Fruit fly (Drosophila melanogaster): ENCODE data around the gene Yod1.

Gene Yod1

DNA sequence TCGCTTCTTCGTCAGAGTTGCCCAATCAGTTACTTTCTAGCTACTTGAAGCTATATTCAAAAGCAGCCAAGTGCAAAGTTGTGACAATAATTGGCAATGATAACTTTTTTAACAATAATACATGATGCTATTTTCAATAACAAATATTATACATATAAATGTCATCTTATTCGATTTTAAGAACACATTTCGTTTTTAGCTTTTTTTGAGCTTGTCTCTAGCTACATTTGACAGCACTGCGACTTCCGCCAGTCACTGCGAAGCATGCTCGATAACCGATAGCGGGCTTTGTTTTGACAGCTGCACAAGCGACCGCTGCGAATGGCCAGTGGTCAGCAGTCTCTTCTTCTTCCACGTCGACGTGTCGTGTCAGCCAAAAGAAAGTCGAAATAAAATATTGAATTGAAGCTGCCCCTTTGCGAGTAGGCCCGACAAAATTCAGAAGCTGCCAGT is 18.7 kb downstream of the Yod1 start, which contains the start of the genes Gen and Srp54k:
Gene Gen, minus strand, starts transcription at position 23 of the 453 bp plus-strand sequence.
Gene Srp54k, plus strand, starts transcription at position 325 of the 453 bp plus-strand sequence.
- TF ChIP-seq achi (GFP tag; optimal IDR thresholded peaks at IDR 0.05): peak; percentile 100
- 0 out of 2 replicates have a peak, but pooled peaks have one; percentile 20 for TF ChIP-seq Gug (GFP tag; IDR thresholded peaks at IDR 0.05)
- TF ChIP-seq CG6854 (GFP tag; optimal IDR thresholded peaks at IDR 0.05): peak; percentile 9
- no peak for TF ChIP-seq CG4318 (GFP tag; optimal IDR thresholded peaks at IDR 0.05)
- TF ChIP-seq salr (GFP tag; optimal IDR thresholded peaks at IDR 0.05): no peak
- no peak for TF ChIP-seq CG6808 (GFP tag; optimal IDR thresholded peaks at IDR 0.05)
- TF ChIP-seq dac (GFP tag; optimal IDR thresholded peaks at IDR 0.05): no peak
- TF ChIP-seq lz (GFP tag; optimal IDR thresholded peaks at IDR 0.05): peak; percentile 58
- TF ChIP-seq CG31627 (GFP tag; optimal IDR thresholded peaks at IDR 0.05): peak; percentile 41
- TF ChIP-seq eg (GFP tag; IDR thresholded peaks at IDR 0.05): no peak
- TF ChIP-seq esn (GFP tag; optimal IDR thresholded peaks at IDR 0.05): peak; percentile 54
- TF ChIP-seq CG6163 (GFP tag; IDR thresholded peaks at IDR 0.05): 0 out of 3 replicates have a peak, but pooled peaks have one; percentile 22
- TF ChIP-seq CG3032 (tag; optimal IDR thresholded peaks at IDR 0.05): peak; percentile 15

DNA sequence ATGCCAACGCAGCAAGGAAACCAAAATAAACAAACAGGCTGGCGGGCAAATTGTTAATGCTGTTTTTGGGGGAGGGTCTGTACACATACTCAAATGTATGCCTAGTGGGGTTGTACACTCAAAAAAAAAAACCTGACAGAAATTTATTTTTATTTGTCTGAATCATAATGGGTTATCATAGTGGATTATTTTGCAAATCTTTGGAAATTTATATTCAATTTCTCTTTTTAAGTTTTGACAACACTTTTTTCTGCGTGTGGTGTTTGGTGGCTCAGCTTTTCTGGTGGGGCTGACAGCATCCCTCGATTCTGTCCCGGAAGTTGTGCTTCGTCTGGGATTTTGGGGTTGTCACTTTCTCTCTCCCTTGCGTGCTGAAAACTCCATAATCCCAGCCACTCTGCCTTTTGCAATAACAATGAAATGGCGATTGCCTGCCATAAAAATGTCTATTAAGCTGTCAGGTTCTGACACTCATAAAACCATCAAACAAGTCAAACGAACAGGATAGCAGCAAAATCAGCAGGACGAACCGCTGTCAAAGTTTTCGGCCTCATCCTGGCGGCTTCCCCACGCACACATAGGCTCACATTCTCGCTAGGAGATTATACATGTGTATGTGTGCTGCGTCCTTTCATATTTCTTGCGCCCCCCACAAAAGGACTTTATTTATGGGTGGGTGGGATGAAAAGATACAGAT is 21.4 kb downstream of the Yod1 start:
- TF ChIP-seq Sox14 (GFP tag; optimal IDR thresholded peaks at IDR 0.05) (peak; percentile 49), CG8119 (GFP tag; IDR thresholded peaks at IDR 0.05) (peak; percentile 63; the same call in 2 of the 3 replicates), Sox15 (GFP tag; optimal IDR thresholded peaks at IDR 0.05) (peak; percentile 32), salr (GFP tag; optimal IDR thresholded peaks at IDR 0.05) (no peak), CG6792 (GFP tag; optimal IDR thresholded peaks at IDR 0.05) (peak; percentile 71), pdm3 (GFP tag; optimal IDR thresholded peaks at IDR 0.05) (no peak), CG16779 (tag; optimal IDR thresholded peaks at IDR 0.05) (no peak), vri (GFP tag; optimal IDR thresholded peaks at IDR 0.05) (no peak), Ets21C (GFP tag; optimal IDR thresholded peaks at IDR 0.05) (no peak), CG6163 (GFP tag; IDR thresholded peaks at IDR 0.05) (no peak; the same call in 1 of the 3 replicates), Blimp-1 (GFP tag; optimal IDR thresholded peaks at IDR 0.05) (no peak), CG6808 (GFP tag; optimal IDR thresholded peaks at IDR 0.05) (peak; percentile 51), CG4318 (GFP tag; optimal IDR thresholded peaks at IDR 0.05) (no peak), achi (GFP tag; optimal IDR thresholded peaks at IDR 0.05) (peak; percentile 65), Gug (GFP tag; IDR thresholded peaks at IDR 0.05) (no peak), CG32006 (GFP tag; optimal IDR thresholded peaks at IDR 0.05) (no peak), CG31627 (GFP tag; optimal IDR thresholded peaks at IDR 0.05) (no peak), OdsH (GFP tag; optimal IDR thresholded peaks at IDR 0.05) (no peak), topi (GFP tag; optimal IDR thresholded peaks at IDR 0.05) (no peak), Hr38 (GFP tag; optimal IDR thresholded peaks at IDR 0.05) (no peak), Hr39 (GFP tag; optimal IDR thresholded peaks at IDR 0.05) (no peak), CG8632 (GFP tag; optimal IDR thresholded peaks at IDR 0.05) (peak; percentile 56), Hr4 (GFP tag; optimal IDR thresholded peaks at IDR 0.05) (no peak), CG11294 (GFP tag; IDR thresholded peaks at IDR 0.05) (0 out of 2 replicates have a peak, but pooled peaks have one; percentile 29), CG8319 (GFP tag; optimal IDR thresholded peaks at IDR 0.05) (peak; percentile 32), dsx (GFP tag; optimal IDR thresholded peaks at IDR 0.05; ENCODE audit: poor library complexity, severe bottlenecking) (no peak), svp (GFP tag) (no peak), esn (GFP tag; optimal IDR thresholded peaks at IDR 0.05) (peak; percentile 76), Ets96B (tag; optimal IDR thresholded peaks at IDR 0.05) (peak; percentile 34), net (GFP tag; optimal IDR thresholded peaks at IDR 0.05) (no peak), ss (GFP tag; optimal IDR thresholded peaks at IDR 0.05) (peak in 1 of 2 experiments; percentile 54), CG11762 (GFP tag; optimal IDR thresholded peaks at IDR 0.05; ENCODE audit: insufficient read depth) (peak; percentile 12), CG6276 (GFP tag; optimal IDR thresholded peaks at IDR 0.05) (no peak), CG34406 (GFP tag; optimal IDR thresholded peaks at IDR 0.05) (no peak), CG1621 (tag; optimal IDR thresholded peaks at IDR 0.05) (no peak), Lpt (GFP tag; optimal IDR thresholded peaks at IDR 0.05) (peak; percentile 2), CG15336 (GFP tag; IDR thresholded peaks at IDR 0.05) (peak; percentile 61; the same call in 1 of the 2 replicates), Sox102F (GFP tag; optimal IDR thresholded peaks at IDR 0.05) (no peak), lz (GFP tag; optimal IDR thresholded peaks at IDR 0.05) (peak; percentile 69), CG11902 (GFP tag; optimal IDR thresholded peaks at IDR 0.05) (peak; percentile 34), CG3032 (tag; optimal IDR thresholded peaks at IDR 0.05) (peak; percentile 20), CG3919 (GFP tag; optimal IDR thresholded peaks at IDR 0.05) (no peak), CG6854 (GFP tag; optimal IDR thresholded peaks at IDR 0.05) (no peak), Eip78C (GFP tag) (no peak)
